Worm (Caenorhabditis elegans) whole organism, early embryonic: ENCODE measurements around the gene hsp-17.

Experiments
- B0310.2 ChIP-seq: sonication (generic microtip); optimal IDR thresholded peaks from 2 replicates; lab custom pipeline; 2016; ENCODE audit warnings: mild to moderate bottlenecking, missing genetic modification characterization, missing compliant biosample characterization
- F13C5.2 ChIP-seq: sonication (generic microtip); optimal IDR thresholded peaks from 2 replicates; lab custom pipeline; 2017; ENCODE audit warnings: mild to moderate bottlenecking, missing genetic modification characterization, inconsistent platforms, missing compliant biosample characterization
- aly-1 ChIP-seq: sonication (generic microtip); optimal IDR thresholded peaks from 2 replicates; lab custom pipeline; 2016; ENCODE audit warnings: missing genetic modification characterization, missing compliant biosample characterization
- ama-1 ChIP-seq: fragments of 150-350 bp; optimal IDR thresholded peaks from 2 replicates; lab custom pipeline; 2014
- ceh-13 ChIP-seq: fragments of 200-800 bp; sonication (Bioruptor generic); optimal IDR thresholded peaks from 2 replicates; lab custom pipeline; 2018; ENCODE audit warnings: mild to moderate bottlenecking, missing genetic modification characterization, missing compliant biosample characterization
- ceh-36 ChIP-seq: sonication (generic microtip); optimal IDR thresholded peaks from 2 replicates; lab custom pipeline; 2016; ENCODE audit warnings: missing genetic modification characterization, inconsistent platforms, missing compliant biosample characterization
- ets-7 ChIP-seq: sonication (generic microtip); optimal IDR thresholded peaks from 2 replicates; lab custom pipeline; 2016; ENCODE audit warnings: missing genotype, missing genetic modification characterization, missing compliant biosample characterization
- flt-1 ChIP-seq: fragments of 200-800 bp; sonication (Bioruptor generic); IDR thresholded peaks from 2 replicates; pipeline ENCODE4 v1.3.6; 2022; ENCODE audit warnings: missing genetic modification characterization, missing compliant biosample characterization
- hmbx-1 ChIP-seq: sonication (generic microtip); optimal IDR thresholded peaks from 2 replicates; lab custom pipeline; 2016; ENCODE audit warnings: mild to moderate bottlenecking, missing genetic modification characterization, missing compliant biosample characterization
- hmg-4 ChIP-seq: fragments of 200-800 bp; sonication (Bioruptor generic); optimal IDR thresholded peaks from 2 replicates; lab custom pipeline; 2018; ENCODE audit warnings: mild to moderate bottlenecking, missing genetic modification characterization, missing compliant biosample characterization
- hnd-1 ChIP-seq: sonication (generic microtip); optimal IDR thresholded peaks from 2 replicates; lab custom pipeline; 2016; ENCODE audit warnings: missing genetic modification characterization, missing compliant biosample characterization
- pes-1 ChIP-seq: fragments of 200-800 bp; sonication (Bioruptor generic); IDR thresholded peaks from 2 replicates; pipeline ENCODE4 v1.3.6; 2022; ENCODE audit warnings: missing genetic modification reagents, missing genetic modification characterization, missing compliant biosample characterization
- scrt-1 ChIP-seq: fragments of 200-800 bp; sonication (Bioruptor generic); IDR thresholded peaks from 2 replicates; pipeline ENCODE4 v1.3.6; 2022; ENCODE audit warnings: missing genetic modification characterization, missing compliant biosample characterization
- sea-1 ChIP-seq: fragments of 200-800 bp; sonication (Bioruptor generic); conservative IDR thresholded peaks from 2 replicates; pipeline ENCODE4 v1.3.6; 2022; ENCODE audit warnings: missing genetic modification characterization, missing compliant biosample characterization
- tbx-11 ChIP-seq: fragments of 200-800 bp; sonication (Bioruptor generic); IDR thresholded peaks from 2 replicates; pipeline ENCODE4 v1.3.6; 2022; ENCODE audit warnings: missing genetic modification characterization, missing compliant biosample characterization
- tbx-37 ChIP-seq: fragments of 200-800 bp; sonication (Bioruptor generic); conservative IDR thresholded peaks from 2 replicates; pipeline ENCODE4 v1.3.6; 2022; ENCODE audit warnings: missing genetic modification reagents, missing genetic modification characterization, missing compliant biosample characterization
- tra-4 ChIP-seq: sonication (generic microtip); optimal IDR thresholded peaks from 2 replicates; lab custom pipeline; 2017; ENCODE audit warnings: missing genetic modification characterization, missing compliant biosample characterization

hsp-17 gene

ce11 chrV:8385879-8386530 lies at the start of gene hsp-17:
hsp-17 (minus strand) TSS chrV:8385929.
- TF ChIP-seq tbx-37 (GFP tag; lab: Robert Waterston, UW) (no peak), aly-1 (tag; lab: Kevin White, UChicago) (no peak), F13C5.2 (tag; lab: Kevin White, UChicago) (no peak)

- TF ChIP-seq hmbx-1 (tag; lab: Kevin White, UChicago) (no peak), ama-1 (no peak), tra-4 (tag; lab: Kevin White, UChicago) (no peak), B0310.2 (tag; lab: Kevin White, UChicago) (no peak), sea-1 (GFP tag; lab: Robert Waterston, UW) (no peak), hmg-4 (GFP tag; lab: Kevin White, UChicago) (no peak), scrt-1 (GFP tag; lab: Robert Waterston, UW) (no peak), ceh-13 (no peak), ceh-36 (tag; lab: Kevin White, UChicago) (no peak), flt-1 (GFP tag; lab: Robert Waterston, UW) (no peak), tbx-11 (GFP tag; lab: Robert Waterston, UW) (no peak), F13C5.2 (tag; lab: Kevin White, UChicago) (no peak), pes-1 (GFP tag; lab: Robert Waterston, UW) (no peak), aly-1 (tag; lab: Kevin White, UChicago) (no peak)
Measured at ce11 chrV:8435292-8435691, 49.6 kb upstream of the hsp-17 start.

ce11 chrV:8434400-8434827 lies 48.7 kb upstream of the hsp-17 start:
- TF ChIP-seq ceh-36 (tag; lab: Kevin White, UChicago) (no peak), flt-1 (GFP tag; lab: Robert Waterston, UW) (no peak), tbx-37 (GFP tag; lab: Robert Waterston, UW) (no peak), hmbx-1 (tag; lab: Kevin White, UChicago) (no peak), tbx-11 (GFP tag; lab: Robert Waterston, UW) (no peak), hmg-4 (GFP tag; lab: Kevin White, UChicago) (no peak), ets-7 (tag; lab: Kevin White, UChicago) (no peak), ceh-13 (no peak)

ce11 chrV:8431295-8431694 lies 45.6 kb upstream of the hsp-17 start:
- peak; percentile 80 for TF ChIP-seq flt-1 (GFP tag; lab: Robert Waterston, UW)
- peak; percentile 60 for TF ChIP-seq tbx-37 (GFP tag; lab: Robert Waterston, UW)
- peak; percentile 75 for TF ChIP-seq tbx-11 (GFP tag; lab: Robert Waterston, UW)
- TF ChIP-seq sea-1 (GFP tag; lab: Robert Waterston, UW) = peak; percentile 80
- peak; percentile 86 for TF ChIP-seq pes-1 (GFP tag; lab: Robert Waterston, UW)
- TF ChIP-seq scrt-1 (GFP tag; lab: Robert Waterston, UW) = peak; percentile 84

ce11 chrV:8428585-8429414 lies 43.1 kb upstream of the hsp-17 start:
- TF ChIP-seq sea-1 (GFP tag; lab: Robert Waterston, UW) (no peak), ceh-36 (tag; lab: Kevin White, UChicago) (no peak), tbx-11 (GFP tag; lab: Robert Waterston, UW) (no peak), hmbx-1 (tag; lab: Kevin White, UChicago) (no peak), tra-4 (tag; lab: Kevin White, UChicago) (no peak), flt-1 (GFP tag; lab: Robert Waterston, UW) (no peak), ets-7 (tag; lab: Kevin White, UChicago) (no peak), aly-1 (tag; lab: Kevin White, UChicago) (no peak), ama-1 (no peak), hmg-4 (GFP tag; lab: Kevin White, UChicago) (no peak), hnd-1 (tag; lab: Kevin White, UChicago) (no peak), B0310.2 (tag; lab: Kevin White, UChicago) (no peak), tbx-37 (GFP tag; lab: Robert Waterston, UW) (no peak), scrt-1 (GFP tag; lab: Robert Waterston, UW) (no peak), F13C5.2 (tag; lab: Kevin White, UChicago) (no peak), pes-1 (GFP tag; lab: Robert Waterston, UW) (no peak)

- TF ChIP-seq tbx-11 (GFP tag; lab: Robert Waterston, UW) (no peak), hmg-4 (GFP tag; lab: Kevin White, UChicago) (no peak), ceh-13 (no peak), tbx-37 (GFP tag; lab: Robert Waterston, UW) (no peak), ceh-36 (tag; lab: Kevin White, UChicago) (no peak), scrt-1 (GFP tag; lab: Robert Waterston, UW) (no peak), F13C5.2 (tag; lab: Kevin White, UChicago) (no peak), flt-1 (GFP tag; lab: Robert Waterston, UW) (no peak), pes-1 (GFP tag; lab: Robert Waterston, UW) (no peak), aly-1 (tag; lab: Kevin White, UChicago) (no peak), hnd-1 (tag; lab: Kevin White, UChicago) (no peak), sea-1 (GFP tag; lab: Robert Waterston, UW) (no peak)
Measured at ce11 chrV:8426741-8427457, 41.2 kb upstream of the hsp-17 start.
